Fruit fly (Drosophila melanogaster) ovary, adult (tissue): ENCODE measurements around the gene lok.

ENCODE experiments used
- CG17801 ChIP-seq: fragments of 200-800 bp; optimal IDR thresholded peaks from 2 replicates; lab custom pipeline; 2019; ENCODE audit warnings: missing biosample characterization, mild to moderate bottlenecking, missing genetic modification characterization, moderate library complexity; ENCODE audit not compliant: partially characterized antibody

The lok gene

DNA sequence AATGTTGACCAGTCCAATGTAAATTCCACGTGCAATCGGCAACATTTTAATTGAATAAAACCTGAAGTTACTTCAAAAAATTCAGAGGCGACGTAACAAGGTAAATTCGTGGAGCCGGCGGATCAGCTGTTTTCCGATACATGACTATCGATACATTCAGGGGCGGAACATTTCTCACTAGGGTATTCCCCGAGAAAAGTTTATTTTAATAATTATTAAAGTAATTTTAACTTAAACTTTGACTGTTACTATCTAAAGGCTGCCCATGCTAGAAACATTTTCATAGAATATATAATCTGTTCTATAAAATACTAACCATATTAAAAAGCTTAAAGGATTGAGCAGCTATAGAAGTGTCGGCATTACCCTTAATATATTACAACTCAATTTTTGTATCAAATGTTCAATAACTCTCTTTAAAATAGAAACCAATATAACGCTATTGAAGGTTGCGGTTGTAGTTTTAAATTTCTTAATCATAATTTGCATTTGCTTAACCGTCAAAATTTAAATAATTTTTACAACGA is 35.9 kb downstream of the lok start, which contains the start of the genes mRpS18B and Kua:
TSS of gene mRpS18B (minus strand) at position 149 of the 527 bp plus-strand sequence.
TSS of gene Kua (plus strand) at position 477 of the 527 bp plus-strand sequence.
- no peak for TF ChIP-seq CG17801

dm6 chr2L:20097773-20098172 is 36.6 kb downstream of the lok start:
- no peak for TF ChIP-seq CG17801

DNA sequence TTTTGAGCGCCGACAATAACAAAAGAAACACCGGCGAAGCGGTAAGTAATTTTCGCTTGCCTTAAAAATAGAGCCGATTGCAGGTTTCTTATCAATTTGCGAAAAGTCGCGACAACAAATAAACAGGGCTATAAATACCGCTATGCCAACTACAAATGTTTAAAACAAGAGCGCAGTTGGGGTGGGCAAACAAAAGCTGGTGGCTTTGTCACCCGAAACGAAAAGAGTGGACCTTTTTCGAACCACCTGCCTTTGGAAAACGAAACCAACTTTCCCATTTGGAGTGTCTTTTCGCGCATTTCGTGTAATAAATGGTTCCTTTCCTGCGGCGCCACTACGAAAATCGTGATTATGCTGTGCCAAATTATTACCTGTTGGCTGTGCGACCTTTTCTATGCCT is 37.0 kb downstream of the lok start:
- no peak for TF ChIP-seq CG17801

DNA sequence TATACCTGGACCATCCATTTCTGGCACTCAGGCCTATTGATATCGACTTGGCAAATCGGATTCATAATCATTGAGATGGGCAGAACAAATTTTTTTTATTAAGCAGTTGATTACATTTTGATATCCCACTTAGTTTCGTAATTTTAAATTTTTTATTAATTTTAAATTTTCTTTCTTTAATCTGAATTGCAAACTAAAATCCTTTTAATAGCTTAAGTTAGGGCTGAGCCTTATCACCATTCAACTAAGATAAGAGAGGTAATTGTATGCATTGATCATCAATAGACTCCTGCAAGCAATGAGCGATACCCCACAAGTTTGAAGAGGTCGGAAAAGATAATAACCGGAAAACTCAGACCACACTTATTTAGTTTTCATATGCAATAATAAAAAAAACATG is 42.8 kb downstream of the lok start, which contains the start of gene CG13970:
TSS of gene CG13970 (minus strand) at position 101 of the 400 bp plus-strand sequence.
- TF ChIP-seq CG17801 = no peak

dm6 chr2L:20104526-20104925 is 43.3 kb downstream of the lok start:
- peak; percentile 4 for TF ChIP-seq CG17801

DNA sequence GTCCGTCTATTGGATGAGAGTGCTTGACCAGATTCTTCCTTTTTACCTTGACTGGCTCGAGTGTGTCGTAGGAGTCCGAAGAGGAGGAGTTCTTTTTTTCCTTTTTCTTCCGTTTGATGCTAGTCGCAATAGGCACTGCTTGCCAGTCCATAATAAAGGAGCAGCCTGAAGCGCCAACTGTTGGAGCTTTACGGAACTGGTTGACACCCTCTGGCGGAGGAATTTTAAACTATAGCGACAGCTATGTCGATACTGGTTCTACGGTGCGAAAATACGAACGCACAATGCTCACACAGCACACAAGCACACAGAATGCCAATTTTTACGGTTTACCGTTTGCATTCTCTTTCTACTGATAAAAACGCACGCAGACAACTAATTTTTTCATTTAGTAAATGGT is 45.4 kb downstream of the lok start:
- no peak for TF ChIP-seq CG17801
